Worm (Caenorhabditis elegans) whole organism, L1 larva: ENCODE results near the gene srw-84.

ENCODE experiments used
- C04F5.9 ChIP-seq: sonication (generic microtip); optimal IDR thresholded peaks from 2 replicates; lab custom pipeline; 2016; ENCODE audit warnings: missing genetic modification characterization, missing compliant biosample characterization
- alr-1 ChIP-seq: fragments of 200-800 bp; sonication (Bioruptor generic); optimal IDR thresholded peaks from 2 replicates; lab custom pipeline; 2018; ENCODE audit warnings: borderline replicate concordance, mild to moderate bottlenecking, missing genetic modification characterization, missing compliant biosample characterization
- ama-1 ChIP-seq: fragments of 150-350 bp; optimal IDR thresholded peaks from 2 replicates; lab custom pipeline; 2014
- lir-3 ChIP-seq: sonication (generic microtip); optimal IDR thresholded peaks from 2 replicates; lab custom pipeline; 2016; ENCODE audit warnings: mild to moderate bottlenecking, missing genetic modification characterization, moderate library complexity, missing compliant biosample characterization; ENCODE audit not compliant: poor library complexity
- mdl-1 ChIP-seq, 2 experiments: fragments of 150-350 bp; optimal IDR thresholded peaks; 2 replicates each; lab custom pipeline; 2014 to 2017; ENCODE audit warnings: missing biosample characterization in 2 of 2, missing genetic modification characterization in 2 of 2, inconsistent platforms in 1 of 2
- mep-1 ChIP-seq: fragments of 150-350 bp; optimal IDR thresholded peaks from 2 replicates; lab custom pipeline; 2014; ENCODE audit warnings: missing biosample characterization, missing genetic modification characterization
- nhr-90 ChIP-seq: sonication (generic microtip); optimal IDR thresholded peaks from 2 replicates; lab custom pipeline; 2016; ENCODE audit warnings: mild to moderate bottlenecking, missing genetic modification characterization, missing compliant biosample characterization; ENCODE audit not compliant: poor library complexity
- zip-4 ChIP-seq: fragments of 200-800 bp; sonication (Bioruptor generic); optimal IDR thresholded peaks from 2 replicates; lab custom pipeline; 2018; ENCODE audit warnings: mild to moderate bottlenecking, missing genetic modification characterization, moderate library complexity, missing compliant biosample characterization

DNA sequence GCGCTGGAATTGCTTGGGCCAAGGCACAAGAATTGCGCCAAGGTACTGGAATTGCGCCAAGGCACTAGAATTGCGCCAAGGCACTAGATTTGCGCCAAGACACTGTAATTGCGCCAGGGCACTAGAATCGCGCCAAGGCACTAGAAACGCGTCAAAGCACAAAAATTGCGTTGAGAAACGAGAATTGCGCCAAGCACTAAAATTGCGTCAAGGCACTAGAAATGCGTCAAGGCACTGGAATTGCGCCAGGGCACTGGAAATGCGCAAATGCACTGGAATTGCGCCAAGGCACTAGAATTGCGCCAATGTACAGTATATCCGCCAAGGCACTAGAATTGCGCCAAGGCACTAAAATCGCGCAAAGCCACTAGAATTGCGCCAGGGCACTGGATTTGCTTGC is 9.3 kb upstream of the srw-84 start:
- TF ChIP-seq alr-1 (tag; lab: Kevin White, UChicago) (no peak), mdl-1 (tag; optimal IDR thresholded peaks at IDR 0.05; lab: Kevin White, UChicago) (no peak), mep-1 (no peak), zip-4 (GFP tag; lab: Kevin White, UChicago) (no peak), lir-3 (no peak), C04F5.9 (tag; lab: Kevin White, UChicago) (no peak), ama-1 (lab: Kevin White, UChicago) (no peak), nhr-90 (no peak)
